Worm (Caenorhabditis elegans) whole organism, L2 larva: ENCODE results near the gene sna-1.

Experiments used
- Y55F3AM.14 ChIP-seq: fragments of 200-800 bp; sonication (Bioruptor generic); optimal IDR thresholded peaks from 2 replicates; lab custom pipeline; 2018; ENCODE audit warnings: mild to moderate bottlenecking, missing genetic modification characterization, missing compliant biosample characterization
- egl-27 ChIP-seq: sonication (generic microtip); optimal IDR thresholded peaks from 3 replicates; lab custom pipeline; 2017; ENCODE audit warnings: missing biosample characterization, missing genetic modification reagents, missing genetic modification characterization
- fos-1 ChIP-seq: fragments of 150-350 bp; optimal IDR thresholded peaks from 2 replicates; lab custom pipeline; 2014; ENCODE audit warnings: missing biosample characterization, missing genetic modification characterization
- lin-13 ChIP-seq: fragments of 150-350 bp; optimal IDR thresholded peaks from 2 replicates; lab custom pipeline; 2014; ENCODE audit warnings: missing biosample characterization, missing genetic modification reagents, missing genetic modification characterization
- lsy-2 ChIP-seq, 2 experiments: fragments of 150-350 bp in 1 of 2; sonication (generic microtip) in 1 of 2; optimal IDR thresholded peaks; 2 replicates each; lab custom pipeline; 2014 to 2017; ENCODE audit warnings: missing biosample characterization in 2 of 2, missing genetic modification characterization in 2 of 2
- skn-1 ChIP-seq: sonication (generic microtip); optimal IDR thresholded peaks from 2 replicates; lab custom pipeline; 2017; ENCODE audit warnings: missing biosample characterization, missing genetic modification characterization
- unc-62 ChIP-seq: fragments of 150-350 bp; optimal IDR thresholded peaks from 2 replicates; lab custom pipeline; 2014; ENCODE audit warnings: missing biosample characterization, missing genetic modification reagents, missing genetic modification characterization
- zag-1 ChIP-seq: fragments of 150-350 bp; optimal IDR thresholded peaks from 2 replicates; lab custom pipeline; 2014; ENCODE audit warnings: missing biosample characterization, missing genetic modification characterization
- ztf-11 ChIP-seq: sonication (generic microtip); optimal IDR thresholded peaks from 2 replicates; lab custom pipeline; 2017; ENCODE audit warnings: missing biosample characterization, missing genetic modification characterization

DNA sequence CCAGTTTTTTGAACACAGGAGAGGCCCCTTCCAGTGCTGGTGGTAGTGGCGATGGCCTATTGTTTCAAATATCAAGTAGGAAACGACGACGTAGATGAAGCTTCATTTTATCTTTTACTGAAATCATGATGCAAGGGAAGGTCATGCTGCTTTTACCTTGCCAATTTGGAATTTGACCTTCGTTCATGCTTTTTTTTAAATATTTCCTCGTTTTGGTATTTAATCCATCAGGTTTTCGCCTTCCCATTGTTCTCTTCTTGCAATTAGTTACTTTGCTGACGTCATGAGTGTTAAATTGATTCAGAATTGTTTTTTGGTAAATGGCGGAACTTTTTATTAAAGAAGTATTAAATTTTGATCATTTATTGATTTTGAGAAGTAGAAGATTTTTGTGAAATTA lies 25.6 kb upstream of the sna-1 start:
- TF ChIP-seq lsy-2 (tag; optimal IDR thresholded peaks at IDR 0.05; lab: Kevin White, UChicago) = no peak
- TF ChIP-seq egl-27 (tag; lab: Kevin White, UChicago) = no peak
- TF ChIP-seq zag-1 (tag; lab: Kevin White, UChicago) = no peak
- no peak for TF ChIP-seq Y55F3AM.14 (GFP tag; lab: Kevin White, UChicago)
- no peak for TF ChIP-seq ztf-11 (tag; lab: Kevin White, UChicago)
- TF ChIP-seq skn-1 = no peak
- no peak for TF ChIP-seq lin-13 (GFP tag; lab: Kevin White, UChicago)
- no peak for TF ChIP-seq fos-1 (tag; lab: Kevin White, UChicago)
- no peak for TF ChIP-seq unc-62 (GFP tag; lab: Kevin White, UChicago)
